Fruit fly (Drosophila melanogaster) whole organism, embryonic: Measurements from ENCODE around the gene APP-BP1.

Experiments used
- Blimp-1 ChIP-seq: fragments of 200-800 bp; sonication (Bioruptor generic); optimal IDR thresholded peaks from 3 replicates; lab custom pipeline; 2018; ENCODE audit warnings: missing biosample characterization, missing genetic modification characterization, mild to moderate bottlenecking, moderate library complexity, missing genetic modification reagents
- C15 ChIP-seq: fragments of 200-800 bp; sonication (Bioruptor generic); IDR thresholded peaks from 3 replicates; pipeline ENCODE4 v1.3.6; 2022; ENCODE audit warnings: missing biosample characterization, missing genetic modification characterization
- CG10267 ChIP-seq: fragments of 200-800 bp; sonication (Bioruptor generic); optimal IDR thresholded peaks from 2 replicates; lab custom pipeline; 2018; ENCODE audit warnings: missing biosample characterization, mild to moderate bottlenecking, missing genetic modification characterization, moderate library complexity
- CG11695 ChIP-seq: fragments of 200-800 bp; sonication (Bioruptor generic); IDR thresholded peaks from 3 replicates; pipeline ENCODE4 v1.3.6; 2022; ENCODE audit warnings: missing biosample characterization, missing genetic modification characterization
- CG12299 ChIP-seq: fragments of 200-800 bp; sonication (Bioruptor generic); optimal IDR thresholded peaks from 2 replicates; lab custom pipeline; 2018; ENCODE audit warnings: missing biosample characterization, mild to moderate bottlenecking, missing genetic modification characterization
- CG13424 ChIP-seq: fragments of 200-800 bp; sonication (Bioruptor generic); optimal IDR thresholded peaks from 2 replicates; lab custom pipeline; 2019; ENCODE audit warnings: missing biosample characterization, mild to moderate bottlenecking, missing genetic modification characterization, moderate library complexity
- CG14014 ChIP-seq: fragments of 200-800 bp; sonication (Bioruptor generic); IDR thresholded peaks from 2 replicates; pipeline ENCODE4 v1.3.6; 2022; ENCODE audit warnings: missing biosample characterization, missing genetic modification characterization
- CG16779 ChIP-seq: fragments of 200-800 bp; sonication (Bioruptor generic); IDR thresholded peaks from 2 replicates; pipeline ENCODE4 v1.3.6; 2022; ENCODE audit warnings: missing biosample characterization, missing genetic modification characterization
- CG16815 ChIP-seq: fragments of 200-800 bp; sonication (Bioruptor generic); optimal IDR thresholded peaks from 3 replicates; lab custom pipeline; 2017; ENCODE audit warnings: missing biosample characterization, mild to moderate bottlenecking, missing genetic modification characterization
- CG17829 ChIP-seq: fragments of 200-800 bp; optimal IDR thresholded peaks from 2 replicates; lab custom pipeline; 2019; ENCODE audit warnings: missing biosample characterization, mild to moderate bottlenecking, missing genetic modification characterization, moderate library complexity
- CG30403 ChIP-seq: fragments of 200-800 bp; sonication (Bioruptor generic); optimal IDR thresholded peaks from 3 replicates; lab custom pipeline; 2016; ENCODE audit warnings: missing biosample characterization, missing genetic modification characterization
- CG32532 ChIP-seq: fragments of 200-800 bp; sonication (Bioruptor generic); IDR thresholded peaks from 2 replicates; pipeline ENCODE4 v1.3.6; 2022; ENCODE audit warnings: missing biosample characterization, missing genetic modification characterization
- CG32767 ChIP-seq: fragments of 200-800 bp; sonication (Bioruptor generic); IDR thresholded peaks from 2 replicates; pipeline ENCODE4 v1.3.6; 2022; ENCODE audit warnings: missing biosample characterization, missing genetic modification characterization
- CG32772 ChIP-seq: fragments of 200-800 bp; sonication (Bioruptor generic); IDR thresholded peaks from 2 replicates; pipeline ENCODE4 v1.3.6; 2022; ENCODE audit warnings: missing biosample characterization, missing genetic modification characterization
- CG3847 ChIP-seq: fragments of 200-800 bp; sonication (Bioruptor generic); IDR thresholded peaks from 2 replicates; pipeline ENCODE4 v1.3.6; 2022; ENCODE audit warnings: missing biosample characterization, missing genetic modification characterization
- CG4617 ChIP-seq: fragments of 200-800 bp; sonication (Bioruptor generic); optimal IDR thresholded peaks from 3 replicates; lab custom pipeline; 2016; ENCODE audit warnings: missing biosample characterization, missing genetic modification characterization, borderline replicate concordance
- CG4820 ChIP-seq: fragments of 200-800 bp; sonication (Bioruptor generic); optimal IDR thresholded peaks from 3 replicates; lab custom pipeline; 2016; ENCODE audit warnings: missing biosample characterization, missing genetic modification characterization
- CG6272 ChIP-seq: fragments of 200-800 bp; sonication (Bioruptor generic); IDR thresholded peaks from 2 replicates; pipeline ENCODE4 v1.3.6; 2022; ENCODE audit warnings: missing biosample characterization, missing genetic modification characterization
- CG6683 ChIP-seq: fragments of 200-800 bp; sonication (Bioruptor generic); optimal IDR thresholded peaks from 2 replicates; lab custom pipeline; 2017; ENCODE audit warnings: missing biosample characterization, mild to moderate bottlenecking, missing genetic modification characterization, missing genetic modification reagents
- CG8924 ChIP-seq: fragments of 200-800 bp; optimal IDR thresholded peaks from 3 replicates; lab custom pipeline; 2019; ENCODE audit warnings: missing biosample characterization, mild to moderate bottlenecking, missing genetic modification characterization, moderate library complexity
- CG9817 ChIP-seq: fragments of 200-800 bp; sonication (Bioruptor generic); optimal IDR thresholded peaks from 2 replicates; lab custom pipeline; 2018; ENCODE audit warnings: missing biosample characterization, mild to moderate bottlenecking, missing genetic modification characterization, moderate library complexity
- CG9932 ChIP-seq: fragments of 200-800 bp; sonication (Bioruptor generic); IDR thresholded peaks from 2 replicates; pipeline ENCODE4 v1.3.6; 2022; ENCODE audit warnings: missing biosample characterization, missing genetic modification characterization
- CkIIα-i1 ChIP-seq: fragments of 200-800 bp; sonication (Bioruptor generic); IDR thresholded peaks from 2 replicates; pipeline ENCODE4 v1.3.6; 2022; ENCODE audit warnings: missing biosample characterization, missing genetic modification characterization
- Dbx ChIP-seq: fragments of 200-800 bp; sonication (Bioruptor generic); IDR thresholded peaks from 3 replicates; pipeline ENCODE4 v1.3.6; 2022; ENCODE audit warnings: missing biosample characterization, missing genetic modification characterization
- Doc2 ChIP-seq: fragments of 200-800 bp; sonication (Bioruptor generic); IDR thresholded peaks from 2 replicates; pipeline ENCODE4 v1.3.6; 2022; ENCODE audit warnings: missing biosample characterization, missing genetic modification characterization
- Doc3 ChIP-seq: fragments of 200-800 bp; sonication (Bioruptor generic); IDR thresholded peaks from 3 replicates; pipeline ENCODE4 v1.3.6; 2022; ENCODE audit warnings: missing biosample characterization, missing genetic modification characterization; ENCODE audit not compliant: partially characterized antibody
- E2f1 ChIP-seq: fragments of 200-800 bp; sonication (Bioruptor generic); IDR thresholded peaks from 2 replicates; pipeline ENCODE4 v1.3.6; 2022; ENCODE audit warnings: missing biosample characterization, missing genetic modification characterization
- GATAe ChIP-seq: fragments of 200-800 bp; sonication (Bioruptor generic); conservative IDR thresholded peaks from 2 replicates; pipeline ENCODE4 v1.3.6; 2022; ENCODE audit warnings: missing biosample characterization, missing genetic modification characterization
- Meics ChIP-seq: fragments of 200-800 bp; sonication (Bioruptor generic); optimal IDR thresholded peaks from 2 replicates; lab custom pipeline; 2017; ENCODE audit warnings: missing biosample characterization, mild to moderate bottlenecking, missing genetic modification characterization
- Mes4 ChIP-seq: fragments of 200-800 bp; sonication (Bioruptor generic); optimal IDR thresholded peaks from 2 replicates; lab custom pipeline; 2016; ENCODE audit warnings: missing biosample characterization, missing genetic modification characterization
- Oaz ChIP-seq: fragments of 200-800 bp; sonication (Bioruptor generic); IDR thresholded peaks from 2 replicates; pipeline ENCODE4 v1.3.6; 2022; ENCODE audit warnings: missing biosample characterization, missing genetic modification characterization
- Ptx1 ChIP-seq: fragments of 200-800 bp; sonication (Bioruptor generic); IDR thresholded peaks from 2 replicates; pipeline ENCODE4 v1.3.6; 2022; ENCODE audit warnings: missing biosample characterization, missing genetic modification characterization
- Sin3A ChIP-seq: fragments of >200 bp; optimal IDR thresholded peaks from 2 replicates; lab custom pipeline; 2018
- Vsx1 ChIP-seq: fragments of 200-800 bp; sonication (Bioruptor generic); optimal IDR thresholded peaks from 2 replicates; lab custom pipeline; 2017; ENCODE audit warnings: missing biosample characterization, mild to moderate bottlenecking, missing genetic modification characterization, missing genetic modification reagents
- YL-1 ChIP-seq: fragments of 200-800 bp; sonication (Bioruptor generic); optimal IDR thresholded peaks from 3 replicates; lab custom pipeline; 2017; ENCODE audit warnings: missing biosample characterization, mild to moderate bottlenecking, missing genetic modification characterization
- crp ChIP-seq, 2 experiments: fragments of 200-800 bp; sonication (Bioruptor generic); optimal IDR thresholded peaks; 2 replicates in 1 of 2; 3 replicates in 1 of 2; lab custom pipeline; 2017; ENCODE audit warnings: missing biosample characterization in 2 of 2, missing genetic modification characterization in 2 of 2, mild to moderate bottlenecking in 1 of 2, moderate library complexity in 1 of 2
- dysf ChIP-seq: fragments of 200-800 bp; sonication (Bioruptor generic); IDR thresholded peaks from 3 replicates; pipeline ENCODE4 v1.3.6; 2022; ENCODE audit warnings: missing biosample characterization, missing genetic modification characterization
- fd3F ChIP-seq: fragments of 200-800 bp; sonication (Bioruptor generic); optimal IDR thresholded peaks from 2 replicates; lab custom pipeline; 2018; ENCODE audit warnings: missing biosample characterization, mild to moderate bottlenecking, missing genetic modification characterization, moderate library complexity
- grau ChIP-seq: fragments of 200-800 bp; optimal IDR thresholded peaks from 3 replicates; lab custom pipeline; 2019; ENCODE audit warnings: missing biosample characterization, mild to moderate bottlenecking, missing genetic modification characterization, moderate library complexity
- hb ChIP-seq: fragments of 200-800 bp; sonication (Bioruptor generic); IDR thresholded peaks from 3 replicates; pipeline ENCODE4 v1.3.6; 2022; ENCODE audit warnings: missing biosample characterization, missing genetic modification characterization; ENCODE audit not compliant: partially characterized antibody
- insv ChIP-seq, 2 experiments: fragments of 200-800 bp; sonication (Bioruptor generic); optimal IDR thresholded peaks; 3 replicates each; lab custom pipeline; 2016 to 2018; ENCODE audit warnings: missing biosample characterization in 2 of 2, missing genetic modification characterization in 2 of 2
- lilli ChIP-seq: fragments of 200-800 bp; sonication (Bioruptor generic); optimal IDR thresholded peaks from 3 replicates; lab custom pipeline; 2016; ENCODE audit warnings: missing biosample characterization, missing genetic modification characterization
- pzg ChIP-seq: fragments of 200-800 bp; sonication (Bioruptor generic); optimal IDR thresholded peaks from 3 replicates; lab custom pipeline; 2018; ENCODE audit warnings: missing biosample characterization, mild to moderate bottlenecking, missing genetic modification characterization, moderate library complexity
- salm ChIP-seq: fragments of 200-800 bp; sonication (Bioruptor generic); optimal IDR thresholded peaks from 2 replicates; lab custom pipeline; 2018; ENCODE audit warnings: missing biosample characterization, mild to moderate bottlenecking, missing genetic modification characterization
- shn ChIP-seq: fragments of 200-800 bp; sonication (Bioruptor generic); optimal IDR thresholded peaks from 3 replicates; lab custom pipeline; 2016; ENCODE audit warnings: missing biosample characterization, missing genetic modification characterization
- sisA ChIP-seq: fragments of 200-800 bp; sonication (Bioruptor generic); IDR thresholded peaks from 2 replicates; pipeline ENCODE4 v1.3.6; 2022; ENCODE audit warnings: missing biosample characterization, missing genetic modification characterization
- stc ChIP-seq: fragments of 200-800 bp; sonication (Bioruptor generic); IDR thresholded peaks from 2 replicates; pipeline ENCODE4 v1.3.6; 2022; ENCODE audit warnings: missing biosample characterization, missing genetic modification characterization
- tup ChIP-seq: fragments of 200-800 bp; sonication (Bioruptor generic); optimal IDR thresholded peaks from 2 replicates; lab custom pipeline; 2016; ENCODE audit warnings: missing biosample characterization, mild to moderate bottlenecking, missing genetic modification characterization, moderate library complexity
- vvl ChIP-seq: fragments of 200-800 bp; sonication (Bioruptor generic); IDR thresholded peaks from 2 replicates; pipeline ENCODE4 v1.3.6; 2022; ENCODE audit warnings: missing biosample characterization, missing genetic modification characterization

Gene APP-BP1

dm6 chr3L:11074043-11074853, 24.0 kb upstream of the APP-BP1 start, which contains the start of the genes Pfdn2 and Noc1 (continued):
- TF ChIP-seq CG9932 (peak; percentile 73), Ptx1 (GFP tag; lab: Robert Waterston, UW) (peak; percentile 57; the same call in 1 of the 2 replicates), Mes4 (GFP tag; lab: Kevin White, UChicago) (no peak), lilli (peak; percentile 45), CG16815 (GFP tag; lab: Kevin White, UChicago) (peak; percentile 26), Doc2 (GFP tag; lab: Robert Waterston, UW) (no peak), insv (GFP tag; optimal IDR thresholded peaks at IDR 0.05; lab: Kevin White, UChicago) (no peak), E2f1 (GFP tag; lab: Robert Waterston, UW) (peak; percentile 42; the same call in 1 of the 2 replicates), CG4820 (GFP tag; lab: Kevin White, UChicago) (peak; percentile 34), grau (peak; percentile 71), salm (tag; lab: Kevin White, UChicago) (peak; percentile 12), CG11695 (GFP tag; lab: Robert Waterston, UW) (peak; percentile 49; the same call in 1 of the 3 replicates), Dbx (0 out of 3 replicates have a peak, but pooled peaks have one; percentile 31), fd3F (GFP tag; lab: Kevin White, UChicago) (peak; percentile 53), CG16779 (GFP tag; lab: Robert Waterston, UW) (no peak), GATAe (GFP tag; lab: Robert Waterston, UW) (no peak), CG32767 (0 out of 2 replicates have a peak, but pooled peaks have one; percentile 30), Blimp-1 (no peak), CG6272 (GFP tag; lab: Robert Waterston, UW) (no peak), Sin3A (lab: Kevin White, UChicago) (peak; percentile 5), CG10267 (tag; lab: Kevin White, UChicago) (peak; percentile 60), hb (GFP tag; lab: Robert Waterston, UW) (no peak), CG9817 (tag; lab: Kevin White, UChicago) (peak; percentile 56), CkIIα-i1 (GFP tag; lab: Robert Waterston, UW) (no peak), crp (GFP tag; optimal IDR thresholded peaks at IDR 0.05; lab: Kevin White, UChicago) (peak in 1 of 2 experiments; percentile 66), vvl (GFP tag; lab: Robert Waterston, UW) (peak; percentile 26; the same call in 1 of the 2 replicates), CG13424 (tag; lab: Kevin White, UChicago) (peak; percentile 73), CG12299 (peak; percentile 25), pzg (GFP tag; lab: Kevin White, UChicago) (peak; percentile 37), Doc3 (0 out of 3 replicates have a peak, but pooled peaks have one; percentile 35), tup (GFP tag; lab: Kevin White, UChicago) (no peak), sisA (GFP tag; lab: Robert Waterston, UW) (peak; percentile 59), CG3847 (GFP tag; lab: Robert Waterston, UW) (0 out of 2 replicates have a peak, but pooled peaks have one; percentile 26), CG32532 (GFP tag; lab: Robert Waterston, UW) (peak; percentile 70), CG17829 (tag; lab: Kevin White, UChicago) (peak; percentile 55), Vsx1 (GFP tag; lab: Kevin White, UChicago) (no peak), CG30403 (GFP tag; lab: Kevin White, UChicago) (peak; percentile 73), Oaz (no peak), Meics (peak; percentile 100), CG6683 (GFP tag; lab: Kevin White, UChicago) (peak; percentile 5), CG14014 (peak; percentile 43; the same call in 1 of the 2 replicates), C15 (0 out of 3 replicates have a peak, but pooled peaks have one; percentile 18), stc (GFP tag; lab: Robert Waterston, UW) (0 out of 2 replicates have a peak, but pooled peaks have one; percentile 25), dysf (peak; percentile 60; the same call in 2 of the 3 replicates), shn (no peak), CG8924 (tag; lab: Kevin White, UChicago) (peak; percentile 50), CG4617 (GFP tag; lab: Kevin White, UChicago) (peak; percentile 59), CG32772 (GFP tag; lab: Robert Waterston, UW) (peak; percentile 55), YL-1 (peak; percentile 33)
